Worm (Caenorhabditis elegans) whole organism, L4 larva: ENCODE measurements around the gene tag-151.

ENCODE experiments used
- T20F7.1 ChIP-seq: fragments of 200-800 bp; sonication (Bioruptor generic); optimal IDR thresholded peaks from 2 replicates; lab custom pipeline; 2018; ENCODE audit warnings: mild to moderate bottlenecking, missing genetic modification characterization, missing compliant biosample characterization
- Y48G9A.11 ChIP-seq: fragments of 200-800 bp; sonication (Bioruptor generic); IDR thresholded peaks from 2 replicates; pipeline ENCODE4 v1.3.6; 2022; ENCODE audit warnings: missing genetic modification reagents, missing genetic modification characterization, missing compliant biosample characterization
- Y75B8A.6 ChIP-seq: fragments of 200-800 bp; sonication (Bioruptor generic); IDR thresholded peaks from 2 replicates; pipeline ENCODE4 v1.3.6; 2022; ENCODE audit warnings: missing genetic modification reagents, missing genetic modification characterization, missing compliant biosample characterization
- ZK337.2 ChIP-seq: fragments of 200-800 bp; sonication (Bioruptor generic); IDR thresholded peaks from 2 replicates; pipeline ENCODE4 v1.3.6; 2022; ENCODE audit warnings: missing genetic modification reagents, missing genetic modification characterization, missing compliant biosample characterization
- aha-1 ChIP-seq: fragments of 150-350 bp; peaks from one replicate; lab custom pipeline; 2014; ENCODE audit warnings: missing biosample characterization, missing genetic modification characterization
- arid-1 ChIP-seq: fragments of 200-800 bp; sonication (Bioruptor generic); conservative IDR thresholded peaks from 2 replicates; pipeline ENCODE4 v1.3.6; 2022; ENCODE audit warnings: missing genetic modification reagents, missing genetic modification characterization, missing compliant biosample characterization
- ceh-20 ChIP-seq: fragments of 200-800 bp; sonication (Bioruptor generic); IDR thresholded peaks from 2 replicates; pipeline ENCODE4 v1.3.6; 2022; ENCODE audit warnings: missing genetic modification reagents, missing genetic modification characterization, missing compliant biosample characterization
- ceh-28 ChIP-seq: fragments of 150-350 bp; optimal IDR thresholded peaks from 2 replicates; lab custom pipeline; 2014; ENCODE audit warnings: missing biosample characterization, missing genetic modification reagents, missing genetic modification characterization
- ceh-44 ChIP-seq: fragments of 200-800 bp; sonication (Bioruptor generic); IDR thresholded peaks from 2 replicates; pipeline ENCODE4 v1.3.6; 2022; ENCODE audit warnings: missing genetic modification reagents, missing genetic modification characterization, missing compliant biosample characterization
- ceh-82 ChIP-seq: sonication (generic microtip); optimal IDR thresholded peaks from 2 replicates; lab custom pipeline; 2017; ENCODE audit warnings: missing biosample characterization, missing genetic modification characterization
- egl-27 ChIP-seq: sonication (generic microtip); optimal IDR thresholded peaks from 3 replicates; lab custom pipeline; 2017; ENCODE audit warnings: missing biosample characterization, missing genetic modification reagents, missing genetic modification characterization
- fkh-10 ChIP-seq: fragments of 150-350 bp; optimal IDR thresholded peaks from 2 replicates; lab custom pipeline; 2014; ENCODE audit warnings: missing biosample characterization, missing genetic modification reagents, missing genetic modification characterization
- gei-8 ChIP-seq: fragments of 200-800 bp; sonication (Bioruptor generic); optimal IDR thresholded peaks from 2 replicates; lab custom pipeline; 2018; ENCODE audit warnings: mild to moderate bottlenecking, missing genetic modification characterization, missing compliant biosample characterization
- hlh-30 ChIP-seq: sonication (generic microtip); optimal IDR thresholded peaks from 2 replicates; lab custom pipeline; 2017; ENCODE audit warnings: antibody characterized with exemption, mild to moderate bottlenecking, missing genetic modification characterization, missing compliant biosample characterization; ENCODE audit not compliant: insufficient read depth
- hmg-1.1 ChIP-seq: fragments of 200-800 bp; sonication (Bioruptor generic); IDR thresholded peaks from 2 replicates; pipeline ENCODE4 v1.3.6; 2022; ENCODE audit warnings: missing genetic modification reagents, missing genetic modification characterization, missing compliant biosample characterization
- jun-1 ChIP-seq: fragments of 150-350 bp; optimal IDR thresholded peaks from 2 replicates; lab custom pipeline; 2014; ENCODE audit warnings: missing biosample characterization, missing genetic modification reagents, missing genetic modification characterization
- lin-38 ChIP-seq: fragments of 200-800 bp; sonication (Bioruptor generic); IDR thresholded peaks from 2 replicates; pipeline ENCODE4 v1.3.6; 2022; ENCODE audit warnings: missing genetic modification reagents, missing genetic modification characterization, missing compliant biosample characterization
- lir-3 ChIP-seq: sonication (generic microtip); optimal IDR thresholded peaks from 2 replicates; lab custom pipeline; 2016; ENCODE audit warnings: mild to moderate bottlenecking, missing genetic modification characterization, missing compliant biosample characterization
- lsy-2 ChIP-seq, 2 experiments: fragments of 150-350 bp in 1 of 2; sonication (generic microtip) in 1 of 2; optimal IDR thresholded peaks; 2 replicates each; lab custom pipeline; 2014 to 2017; ENCODE audit warnings: missing biosample characterization in 2 of 2, missing genetic modification characterization in 2 of 2
- madf-5 ChIP-seq, 2 experiments: fragments of 200-800 bp; sonication (Bioruptor generic); IDR thresholded peaks; 2 replicates each; pipeline ENCODE4 v1.3.6; 2022; ENCODE audit warnings: missing compliant biosample characterization in 2 of 2, missing genetic modification characterization in 2 of 2
- madf-9 ChIP-seq: fragments of 200-800 bp; sonication (Bioruptor generic); conservative IDR thresholded peaks from 2 replicates; pipeline ENCODE4 v1.3.6; 2022; ENCODE audit warnings: missing genetic modification reagents, missing genetic modification characterization, missing compliant biosample characterization
- mep-1 ChIP-seq: fragments of 150-350 bp; sonication (generic microtip); optimal IDR thresholded peaks from 3 replicates; lab custom pipeline; 2014; ENCODE audit warnings: missing biosample characterization, missing genetic modification characterization
- mxl-2 ChIP-seq: fragments of 200-800 bp; sonication (Bioruptor generic); conservative IDR thresholded peaks from 2 replicates; pipeline ENCODE4 v1.3.6; 2022; ENCODE audit warnings: missing genetic modification reagents, missing genetic modification characterization, missing compliant biosample characterization
- nhr-11 ChIP-seq: fragments of 150-350 bp; optimal IDR thresholded peaks from 2 replicates; lab custom pipeline; 2014; ENCODE audit warnings: missing biosample characterization, missing genetic modification characterization
- nhr-25 ChIP-seq: sonication (generic microtip); optimal IDR thresholded peaks from 2 replicates; lab custom pipeline; 2017; ENCODE audit warnings: missing genetic modification characterization, mild to moderate bottlenecking, missing compliant biosample characterization, antibody characterized with exemption, moderate library complexity, borderline replicate concordance; ENCODE audit not compliant: insufficient read depth
- nhr-28 ChIP-seq: fragments of 150-350 bp; optimal IDR thresholded peaks from 2 replicates; lab custom pipeline; 2014; ENCODE audit warnings: missing biosample characterization, missing genetic modification characterization
- nhr-41 ChIP-seq: fragments of 200-800 bp; sonication (Bioruptor generic); IDR thresholded peaks from 2 replicates; pipeline ENCODE4 v1.3.6; 2022; ENCODE audit warnings: missing genetic modification reagents, missing genetic modification characterization, missing compliant biosample characterization
- nhr-77 ChIP-seq: fragments of 150-350 bp; optimal IDR thresholded peaks from 2 replicates; lab custom pipeline; 2014; ENCODE audit warnings: missing biosample characterization, missing genetic modification characterization
- pha-4 ChIP-seq, 2 experiments: fragments of 150-350 bp in 1 of 2; fragments of 200-800 bp in 1 of 2; sonication (Bioruptor generic) in 1 of 2; IDR thresholded peaks in 1 of 2; optimal IDR thresholded peaks in 1 of 2; 2 replicates each; pipeline versions ENCODE4 v1.3.6 to Lab custom; 2014 to 2022; ENCODE audit warnings: missing genetic modification characterization in 2 of 2, missing genetic modification reagents in 2 of 2, missing biosample characterization in 1 of 2, missing compliant biosample characterization in 1 of 2
- set-16 ChIP-seq: fragments of 200-800 bp; sonication (Bioruptor generic); IDR thresholded peaks from 2 replicates; pipeline ENCODE4 v1.3.6; 2022; ENCODE audit warnings: missing genetic modification reagents, missing genetic modification characterization, missing compliant biosample characterization
- snpc-1.2 ChIP-seq: fragments of 200-800 bp; sonication (Bioruptor generic); IDR thresholded peaks from 2 replicates; pipeline ENCODE4 v1.3.6; 2022; ENCODE audit warnings: missing genetic modification reagents, missing genetic modification characterization, missing compliant biosample characterization
- snpc-4 ChIP-seq: fragments of 150-350 bp; optimal IDR thresholded peaks from 2 replicates; lab custom pipeline; 2014; ENCODE audit warnings: missing biosample characterization, missing genetic modification characterization
- tag-97 ChIP-seq: fragments of 200-800 bp; sonication (Bioruptor generic); IDR thresholded peaks from 2 replicates; pipeline ENCODE4 v1.3.6; 2022; ENCODE audit warnings: missing genetic modification characterization, missing compliant biosample characterization
- tra-1 ChIP-seq: fragments of 200-800 bp; sonication (Bioruptor generic); IDR thresholded peaks from 2 replicates; pipeline ENCODE4 v1.3.6; 2022; ENCODE audit warnings: missing genetic modification reagents, missing genetic modification characterization, missing compliant biosample characterization
- vab-7 ChIP-seq: fragments of 200-800 bp; sonication (Bioruptor generic); IDR thresholded peaks from 2 replicates; pipeline ENCODE4 v1.3.6; 2022; ENCODE audit warnings: missing genetic modification reagents, missing genetic modification characterization, missing compliant biosample characterization

tag-151 gene

DNA sequence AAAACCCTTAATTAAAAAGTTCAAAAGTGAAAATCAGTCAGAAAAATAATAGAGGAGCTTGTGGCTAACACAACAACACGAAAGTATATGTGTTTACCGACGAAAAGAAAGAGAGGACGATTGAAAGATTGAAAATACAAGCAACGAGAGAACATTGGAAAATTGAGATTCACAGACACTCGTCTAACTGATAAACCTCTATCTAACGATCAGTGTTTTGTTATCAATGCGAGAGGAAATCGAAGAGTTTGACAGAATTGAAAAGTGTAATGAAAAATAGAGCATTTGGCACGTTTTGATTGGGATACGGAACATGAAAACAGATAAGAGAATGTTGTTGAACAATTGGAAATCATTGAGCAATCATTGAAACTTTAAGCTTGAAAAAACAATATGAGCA lies 18.6 kb downstream of the tag-151 start (continued):
- TF ChIP-seq hlh-30 (tag; lab: Kevin White, UChicago) (peak; percentile 31), nhr-25 (tag; lab: Kevin White, UChicago) (no peak), lir-3 (tag; lab: Kevin White, UChicago) (no peak)

DNA sequence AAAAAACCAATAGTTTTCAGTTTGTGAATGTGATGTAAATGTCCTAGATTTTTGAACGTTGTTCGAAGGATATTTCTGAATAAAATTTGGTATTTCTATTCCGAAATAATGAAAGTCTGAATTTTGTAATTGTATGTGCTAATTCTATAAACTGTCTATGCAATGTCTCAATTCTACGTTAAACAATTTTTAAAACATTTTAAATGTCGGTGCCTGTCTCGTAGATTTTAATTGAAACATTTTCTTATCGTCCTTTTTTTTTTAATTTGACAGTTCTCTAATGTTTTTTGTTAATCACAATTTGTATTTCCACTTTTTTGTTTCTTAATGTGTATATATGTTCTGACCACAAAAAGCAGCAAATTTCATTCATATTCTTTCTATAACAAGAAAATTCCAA lies 19.7 kb downstream of the tag-151 start, which contains the start of gene F41C3.7:
TSS of gene F41C3.7 (plus strand) at position 301 of the 400 bp plus-strand sequence.
- TF ChIP-seq nhr-41 (no peak), gei-8 (GFP tag; lab: Kevin White, UChicago) (no peak), tra-1 (no peak), madf-5 (GFP tag; IDR thresholded peaks at IDR 0.05; lab: Robert Waterston, UW) (no peak), ceh-20 (GFP tag; lab: Robert Waterston, UW) (no peak), madf-9 (GFP tag; lab: Robert Waterston, UW) (no peak), lin-38 (GFP tag; lab: Robert Waterston, UW) (no peak), egl-27 (no peak), Y75B8A.6 (GFP tag; lab: Robert Waterston, UW) (no peak), tag-97 (GFP tag; lab: Robert Waterston, UW) (no peak), ceh-82 (no peak), nhr-77 (tag; lab: Kevin White, UChicago) (no peak)

DNA sequence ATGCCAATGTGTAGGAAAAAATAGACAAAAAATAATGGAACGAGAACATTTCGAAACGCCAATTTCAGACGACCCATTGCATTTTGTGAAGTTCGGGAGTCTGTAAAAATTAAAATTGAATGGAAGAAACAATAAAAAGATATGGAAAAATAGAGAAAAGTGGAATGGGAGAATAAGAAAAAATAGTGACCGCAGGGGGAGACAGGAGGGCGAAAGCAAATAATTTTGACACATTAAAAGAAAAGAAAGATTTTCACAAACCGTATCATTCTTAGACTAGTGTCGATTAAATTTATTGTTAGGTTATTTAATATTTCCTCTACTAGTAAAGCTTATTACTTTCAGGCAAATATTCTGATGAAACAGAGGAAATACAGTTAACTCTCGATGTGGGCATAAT lies 23.8 kb downstream of the tag-151 start, which contains the start of gene F41C3.11:
TSS of gene F41C3.11 (minus strand) at position 101 of the 400 bp plus-strand sequence.
- TF ChIP-seq aha-1 (tag; lab: Kevin White, UChicago) (no peak), jun-1 (no peak), pha-4 (GFP tag; IDR thresholded peaks at IDR 0.05; lab: Robert Waterston, UW) (no peak), pha-4 (tag; optimal IDR thresholded peaks at IDR 0.05; lab: Kevin White, UChicago) (no peak), lsy-2 (tag; optimal IDR thresholded peaks at IDR 0.05; lab: Kevin White, UChicago) (no peak), ceh-28 (tag; lab: Kevin White, UChicago) (no peak), vab-7 (GFP tag; lab: Robert Waterston, UW) (no peak), arid-1 (GFP tag; lab: Robert Waterston, UW) (no peak), set-16 (GFP tag; lab: Robert Waterston, UW) (no peak), Y48G9A.11 (no peak), snpc-4 (tag; lab: Kevin White, UChicago) (no peak), ceh-44 (GFP tag; lab: Robert Waterston, UW) (no peak), mep-1 (tag; lab: Kevin White, UChicago) (no peak), fkh-10 (GFP tag; lab: Kevin White, UChicago) (no peak), snpc-1.2 (no peak), mxl-2 (GFP tag; lab: Robert Waterston, UW) (no peak)

DNA sequence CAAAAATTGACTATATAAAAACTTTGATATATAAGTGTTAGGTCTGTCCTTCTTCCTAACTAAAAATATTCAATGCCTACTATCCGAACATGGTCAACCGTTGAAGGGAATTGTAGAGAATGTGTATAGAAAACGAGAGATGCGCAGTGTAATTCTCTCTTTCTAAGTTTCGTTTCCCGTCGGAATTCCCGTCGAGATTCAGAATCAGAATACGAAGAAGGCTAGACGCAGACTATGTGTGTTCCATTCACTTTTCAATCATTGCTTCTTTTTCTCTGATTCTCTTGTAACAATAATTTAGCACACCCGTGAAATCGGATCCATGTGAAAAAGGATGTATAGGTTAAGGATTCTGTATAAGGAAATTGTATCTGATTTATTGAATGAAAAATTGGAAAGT lies 24.4 kb downstream of the tag-151 start:
- TF ChIP-seq nhr-25 (tag; lab: Kevin White, UChicago): peak; percentile 56
- peak; percentile 48 for TF ChIP-seq nhr-28 (tag; lab: Kevin White, UChicago)
- no peak for TF ChIP-seq ZK337.2 (GFP tag; lab: Robert Waterston, UW)
- no peak for TF ChIP-seq T20F7.1 (GFP tag; lab: Kevin White, UChicago)
- no peak for TF ChIP-seq nhr-11
- no peak for TF ChIP-seq hmg-1.1 (GFP tag; lab: Robert Waterston, UW)
- no peak for TF ChIP-seq vab-7 (GFP tag; lab: Robert Waterston, UW)
- no peak for TF ChIP-seq ceh-28 (tag; lab: Kevin White, UChicago)
- TF ChIP-seq ceh-44 (GFP tag; lab: Robert Waterston, UW): no peak
